Worm (Caenorhabditis elegans) whole organism, L2 larva: ENCODE data around the gene ttbk-3.
A peak's percentile ranks its signal among the peaks of the same experiment; 100 is the strongest.

Source experiments
- C34F6.9 ChIP-seq: fragments of 150-350 bp; optimal IDR thresholded peaks from 2 replicates; lab custom pipeline; 2014; ENCODE audit warnings: missing biosample characterization, missing genetic modification characterization
- F13H6.1 ChIP-seq: sonication (generic microtip); optimal IDR thresholded peaks from 2 replicates; lab custom pipeline; 2016; ENCODE audit warnings: missing genetic modification characterization, missing compliant biosample characterization
- R02D3.7 ChIP-seq: fragments of 150-350 bp; optimal IDR thresholded peaks from 2 replicates; lab custom pipeline; 2014; ENCODE audit warnings: missing biosample characterization, missing genetic modification characterization
- Y55F3AM.14 ChIP-seq: fragments of 200-800 bp; sonication (Bioruptor generic); optimal IDR thresholded peaks from 2 replicates; lab custom pipeline; 2018; ENCODE audit warnings: mild to moderate bottlenecking, missing genetic modification characterization, missing compliant biosample characterization
- ZK546.5 ChIP-seq: sonication (generic microtip); optimal IDR thresholded peaks from 2 replicates; lab custom pipeline; 2017; ENCODE audit warnings: missing biosample characterization, missing genetic modification characterization
- aly-2 ChIP-seq: fragments of 150-350 bp; optimal IDR thresholded peaks from 2 replicates; lab custom pipeline; 2014; ENCODE audit warnings: missing biosample characterization, missing genetic modification characterization
- ama-1 ChIP-seq: fragments of 150-350 bp; optimal IDR thresholded peaks from 2 replicates; lab custom pipeline; 2018; ENCODE audit warnings: inconsistent platforms
- blmp-1 ChIP-seq: sonication (generic microtip); optimal IDR thresholded peaks from 2 replicates; lab custom pipeline; 2017; ENCODE audit warnings: missing genetic modification characterization, mild to moderate bottlenecking, missing compliant biosample characterization, antibody characterized with exemption, moderate library complexity; ENCODE audit not compliant: insufficient read depth
- ceh-16 ChIP-seq: fragments of 150-350 bp; optimal IDR thresholded peaks from 2 replicates; lab custom pipeline; 2014; ENCODE audit warnings: missing biosample characterization, missing genetic modification characterization
- ceh-82 ChIP-seq: fragments of 150-350 bp; optimal IDR thresholded peaks from 2 replicates; lab custom pipeline; 2014; ENCODE audit warnings: missing biosample characterization, missing genetic modification characterization
- crh-2 ChIP-seq: sonication (generic microtip); optimal IDR thresholded peaks from 2 replicates; lab custom pipeline; 2017; ENCODE audit warnings: missing biosample characterization, missing genetic modification characterization
- dmd-4 ChIP-seq: sonication (generic microtip); optimal IDR thresholded peaks from 2 replicates; lab custom pipeline; 2017; ENCODE audit warnings: missing biosample characterization, missing genetic modification characterization
- egl-27 ChIP-seq: sonication (generic microtip); optimal IDR thresholded peaks from 3 replicates; lab custom pipeline; 2017; ENCODE audit warnings: missing biosample characterization, missing genetic modification reagents, missing genetic modification characterization
- elt-1 ChIP-seq: fragments of 150-350 bp; optimal IDR thresholded peaks from 2 replicates; lab custom pipeline; 2014; ENCODE audit warnings: missing biosample characterization, missing genetic modification characterization
- elt-3 ChIP-seq: sonication (generic microtip); optimal IDR thresholded peaks from 2 replicates; lab custom pipeline; 2017; ENCODE audit warnings: missing biosample characterization, missing genetic modification characterization
- fos-1 ChIP-seq: fragments of 150-350 bp; optimal IDR thresholded peaks from 2 replicates; lab custom pipeline; 2014; ENCODE audit warnings: missing biosample characterization, missing genetic modification characterization
- gmeb-1 ChIP-seq: fragments of 150-350 bp; optimal IDR thresholded peaks from 2 replicates; lab custom pipeline; 2014; ENCODE audit warnings: missing biosample characterization, missing genetic modification characterization
- lin-11 ChIP-seq: fragments of 150-350 bp; sonication (generic microtip); optimal IDR thresholded peaks from 2 replicates; lab custom pipeline; 2014; ENCODE audit warnings: missing biosample characterization, missing genetic modification characterization, inconsistent platforms, mixed read lengths
- lin-13 ChIP-seq: fragments of 150-350 bp; optimal IDR thresholded peaks from 2 replicates; lab custom pipeline; 2014; ENCODE audit warnings: missing biosample characterization, missing genetic modification reagents, missing genetic modification characterization
- lin-39 ChIP-seq: fragments of 150-350 bp; optimal IDR thresholded peaks from 2 replicates; lab custom pipeline; 2014; ENCODE audit warnings: missing biosample characterization, missing genetic modification reagents, missing genetic modification characterization
- lsy-2 ChIP-seq, 2 experiments: fragments of 150-350 bp in 1 of 2; sonication (generic microtip) in 1 of 2; optimal IDR thresholded peaks; 2 replicates each; lab custom pipeline; 2014 to 2017; ENCODE audit warnings: missing biosample characterization in 2 of 2, missing genetic modification characterization in 2 of 2
- mab-5 ChIP-seq: fragments of 150-350 bp; optimal IDR thresholded peaks from 2 replicates; lab custom pipeline; 2014; ENCODE audit warnings: missing biosample characterization, missing genetic modification characterization
- mbf-1 ChIP-seq: sonication (generic microtip); optimal IDR thresholded peaks from 2 replicates; lab custom pipeline; 2017; ENCODE audit warnings: missing biosample characterization, missing genetic modification characterization
- mdl-1 ChIP-seq, 2 experiments: fragments of 150-350 bp in 1 of 2; sonication (generic microtip) in 1 of 2; optimal IDR thresholded peaks; 2 replicates each; lab custom pipeline; 2017; ENCODE audit warnings: missing biosample characterization in 2 of 2, missing genetic modification characterization in 2 of 2
- nhr-10 ChIP-seq: sonication (generic microtip); optimal IDR thresholded peaks from 2 replicates; lab custom pipeline; 2017; ENCODE audit warnings: missing biosample characterization, missing genetic modification characterization
- nhr-11 ChIP-seq: fragments of 150-350 bp; optimal IDR thresholded peaks from 2 replicates; lab custom pipeline; 2014; ENCODE audit warnings: missing biosample characterization, missing genetic modification characterization
- nhr-129 ChIP-seq: fragments of 150-350 bp; optimal IDR thresholded peaks from 2 replicates; lab custom pipeline; 2014; ENCODE audit warnings: missing biosample characterization, missing genetic modification characterization
- nhr-21 ChIP-seq: fragments of 150-350 bp; optimal IDR thresholded peaks from 2 replicates; lab custom pipeline; 2014; ENCODE audit warnings: missing biosample characterization, missing genetic modification characterization
- nhr-23 ChIP-seq: fragments of 150-350 bp; optimal IDR thresholded peaks from 2 replicates; lab custom pipeline; 2014; ENCODE audit warnings: missing biosample characterization, missing genetic modification reagents, missing genetic modification characterization
- nhr-237 ChIP-seq: fragments of 150-350 bp; optimal IDR thresholded peaks from 2 replicates; lab custom pipeline; 2014; ENCODE audit warnings: missing biosample characterization, missing genetic modification characterization
- nhr-6 ChIP-seq: fragments of 150-350 bp; optimal IDR thresholded peaks from 2 replicates; lab custom pipeline; 2014; ENCODE audit warnings: missing biosample characterization, missing genetic modification characterization
- nhr-77 ChIP-seq: fragments of 150-350 bp; optimal IDR thresholded peaks from 2 replicates; lab custom pipeline; 2014; ENCODE audit warnings: missing biosample characterization, missing genetic modification characterization
- peb-1 ChIP-seq: fragments of 150-350 bp; optimal IDR thresholded peaks from 2 replicates; lab custom pipeline; 2014; ENCODE audit warnings: missing biosample characterization, missing genetic modification characterization
- sem-4 ChIP-seq: fragments of 150-350 bp; optimal IDR thresholded peaks from 2 replicates; lab custom pipeline; 2014; ENCODE audit warnings: missing biosample characterization, missing genetic modification reagents, missing genetic modification characterization
- skn-1 ChIP-seq: sonication (generic microtip); optimal IDR thresholded peaks from 2 replicates; lab custom pipeline; 2017; ENCODE audit warnings: missing biosample characterization, missing genetic modification characterization
- sma-3 ChIP-seq: sonication (generic microtip); optimal IDR thresholded peaks from 2 replicates; lab custom pipeline; 2016; ENCODE audit warnings: missing genetic modification reagents, missing genetic modification characterization, missing compliant biosample characterization
- sma-9 ChIP-seq, 2 experiments: fragments of 150-350 bp in 1 of 2; sonication (generic microtip) in 1 of 2; optimal IDR thresholded peaks; 2 replicates each; lab custom pipeline; 2014 to 2016; ENCODE audit warnings: missing genetic modification characterization in 2 of 2, mild to moderate bottlenecking in 1 of 2, missing biosample characterization in 1 of 2, missing compliant biosample characterization in 1 of 2, missing genetic modification reagents in 1 of 2, moderate library complexity in 1 of 2
- snpc-4 ChIP-seq: fragments of 150-350 bp; optimal IDR thresholded peaks from 2 replicates; lab custom pipeline; 2014; ENCODE audit warnings: missing biosample characterization, missing genetic modification characterization
- unc-39 ChIP-seq: fragments of 150-350 bp; optimal IDR thresholded peaks from 2 replicates; lab custom pipeline; 2014; ENCODE audit warnings: missing biosample characterization, missing genetic modification characterization
- unc-55 ChIP-seq: fragments of 150-350 bp; sonication (generic microtip); optimal IDR thresholded peaks from 3 replicates; lab custom pipeline; 2014; ENCODE audit warnings: missing biosample characterization, missing genetic modification reagents, missing genetic modification characterization
- unc-62 ChIP-seq: fragments of 150-350 bp; optimal IDR thresholded peaks from 2 replicates; lab custom pipeline; 2014; ENCODE audit warnings: missing biosample characterization, missing genetic modification reagents, missing genetic modification characterization
- zag-1 ChIP-seq: fragments of 150-350 bp; optimal IDR thresholded peaks from 2 replicates; lab custom pipeline; 2014; ENCODE audit warnings: missing biosample characterization, missing genetic modification characterization
- ztf-1 ChIP-seq: fragments of 200-800 bp; sonication (Bioruptor generic); conservative IDR thresholded peaks from 2 replicates; pipeline ENCODE4 v1.3.6; 2022; ENCODE audit warnings: missing genetic modification characterization, missing compliant biosample characterization
- ztf-11 ChIP-seq: sonication (generic microtip); optimal IDR thresholded peaks from 2 replicates; lab custom pipeline; 2017; ENCODE audit warnings: missing biosample characterization, missing genetic modification characterization
- ztf-4 ChIP-seq: fragments of 150-350 bp; optimal IDR thresholded peaks from 2 replicates; lab custom pipeline; 2014; ENCODE audit warnings: missing biosample characterization, missing genetic modification characterization

The ttbk-3 gene

DNA sequence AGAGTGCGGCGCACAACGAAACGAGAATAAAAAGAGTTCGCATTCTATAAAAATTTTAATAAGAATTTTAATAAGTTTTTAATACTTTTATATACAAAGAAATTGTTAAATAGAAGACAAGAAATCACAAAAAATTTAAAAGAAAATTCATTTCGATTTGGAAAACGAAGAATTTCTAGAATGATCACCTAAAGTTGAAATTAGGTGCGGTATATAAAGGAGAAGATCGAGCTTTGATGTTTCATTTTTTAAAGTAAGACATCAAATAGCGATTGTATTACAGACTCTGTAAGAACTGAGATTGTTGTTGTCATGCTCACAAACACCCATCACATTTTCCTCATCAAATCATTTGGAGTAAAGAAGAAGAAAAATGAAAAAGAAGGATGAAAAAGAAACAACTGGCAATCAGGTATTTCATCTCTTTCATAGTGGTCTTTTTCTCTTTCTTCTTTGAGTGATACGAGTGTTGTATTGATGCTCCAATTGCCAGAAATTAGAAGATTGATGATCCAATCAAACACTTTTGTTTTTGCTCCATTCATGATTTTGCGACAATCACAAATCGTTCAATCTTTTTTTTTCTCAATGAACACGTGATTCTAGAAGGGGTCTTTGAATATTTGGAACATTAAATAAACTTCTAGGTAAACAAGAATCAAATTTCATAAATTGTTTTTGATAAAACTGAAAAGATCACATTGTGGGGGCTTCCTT is 38.6 kb upstream of the ttbk-3 start, which contains the start of gene dur-1:
Gene dur-1, minus strand, starts transcription at position 51 of the 717 bp plus-strand sequence.
- peak in 1 of 2 experiments; percentile 61 for TF ChIP-seq lsy-2 (tag; optimal IDR thresholded peaks at IDR 0.05; lab: Kevin White, UChicago)
- no peak for TF ChIP-seq gmeb-1 (tag; lab: Kevin White, UChicago)
- no peak for TF ChIP-seq ama-1
- peak; percentile 76 for TF ChIP-seq F13H6.1 (tag; lab: Kevin White, UChicago)
- no peak for TF ChIP-seq ceh-16
- no peak for TF ChIP-seq ztf-4 (tag; lab: Kevin White, UChicago)
- TF ChIP-seq nhr-11 (tag; lab: Kevin White, UChicago), result no peak
- no peak for TF ChIP-seq ztf-1 (GFP tag; lab: Robert Waterston, UW)
- TF ChIP-seq aly-2 (tag; lab: Kevin White, UChicago), result no peak
- TF ChIP-seq nhr-129 (tag; lab: Kevin White, UChicago), result peak; percentile 56
- no peak for TF ChIP-seq nhr-23 (tag; lab: Kevin White, UChicago)
- TF ChIP-seq zag-1, result no peak
- TF ChIP-seq peb-1 (tag; lab: Kevin White, UChicago), result no peak
- TF ChIP-seq fos-1 (tag; lab: Kevin White, UChicago), result no peak
- TF ChIP-seq ceh-82 (tag; lab: Kevin White, UChicago), result no peak
- no peak for TF ChIP-seq Y55F3AM.14 (GFP tag; lab: Kevin White, UChicago)
- TF ChIP-seq mab-5 (tag; lab: Kevin White, UChicago), result no peak
- TF ChIP-seq dmd-4, result no peak
- TF ChIP-seq sma-9 (GFP tag; optimal IDR thresholded peaks at IDR 0.05; lab: Kevin White, UChicago), result peak; percentile 16
- TF ChIP-seq sma-9 (tag; optimal IDR thresholded peaks at IDR 0.05; lab: Kevin White, UChicago), result no peak
- TF ChIP-seq lin-11 (tag; lab: Kevin White, UChicago), result no peak
- no peak for TF ChIP-seq nhr-237
- no peak for TF ChIP-seq mdl-1 (tag; optimal IDR thresholded peaks at IDR 0.05; lab: Kevin White, UChicago)
- TF ChIP-seq C34F6.9 (tag; lab: Kevin White, UChicago), result peak; percentile 61
- no peak for TF ChIP-seq nhr-6 (tag; lab: Kevin White, UChicago)
- TF ChIP-seq elt-1 (tag; lab: Kevin White, UChicago), result no peak
- no peak for TF ChIP-seq elt-3 (tag; lab: Kevin White, UChicago)
- TF ChIP-seq unc-39 (tag; lab: Kevin White, UChicago), result no peak
- no peak for TF ChIP-seq lin-13 (GFP tag; lab: Kevin White, UChicago)
- TF ChIP-seq nhr-21 (tag; lab: Kevin White, UChicago), result no peak
- no peak for TF ChIP-seq sma-3 (GFP tag; lab: Kevin White, UChicago)
- TF ChIP-seq egl-27 (tag; lab: Kevin White, UChicago), result no peak
- TF ChIP-seq mbf-1 (tag; lab: Kevin White, UChicago), result no peak
- no peak for TF ChIP-seq blmp-1 (tag; lab: Kevin White, UChicago)
- TF ChIP-seq unc-55 (GFP tag; lab: Kevin White, UChicago), result no peak
- no peak for TF ChIP-seq ZK546.5
- TF ChIP-seq sem-4, result no peak
- TF ChIP-seq unc-62 (GFP tag; lab: Kevin White, UChicago), result no peak
- TF ChIP-seq crh-2, result no peak
- TF ChIP-seq lin-39, result peak; percentile 38
- no peak for TF ChIP-seq skn-1
- no peak for TF ChIP-seq nhr-10 (tag; lab: Kevin White, UChicago)
- TF ChIP-seq R02D3.7 (tag; lab: Kevin White, UChicago), result no peak
- TF ChIP-seq nhr-77, result no peak
- no peak for TF ChIP-seq snpc-4 (tag; lab: Kevin White, UChicago)
- no peak for TF ChIP-seq ztf-11 (tag; lab: Kevin White, UChicago)
